Fruit fly (Drosophila melanogaster) whole organism: Measurements from ENCODE around the gene CG5800.

Source experiments
- CG8478 ChIP-seq: fragments of >200 bp; optimal IDR thresholded peaks from 2 replicates; lab custom pipeline; 2018; ENCODE audit warnings: inconsistent platforms
- Dll ChIP-seq: fragments of >200 bp; optimal IDR thresholded peaks from 2 replicates; lab custom pipeline; 2017
- EcR ChIP-seq, 2 experiments: fragments of >200 bp; optimal IDR thresholded peaks; 2 replicates each; lab custom pipeline; 2017; ENCODE audit warnings: missing biosample characterization in 2 of 2, missing genetic modification characterization in 2 of 2, missing genetic modification reagents in 2 of 2
- pan ChIP-seq: fragments of >200 bp; optimal IDR thresholded peaks from 2 replicates; lab custom pipeline; 2017
- psq ChIP-seq: fragments of >200 bp; optimal IDR thresholded peaks from 2 replicates; lab custom pipeline; 2017
- usp ChIP-seq: fragments of >200 bp; optimal IDR thresholded peaks from 2 replicates; lab custom pipeline; 2017; ENCODE audit warnings: missing biosample characterization, missing genetic modification characterization, mixed read lengths

CG5800 gene

dm6 chrX:17659119-17659452, 23.0 kb downstream of the CG5800 start:
- TF ChIP-seq pan (lab: Kevin White, UChicago), result no peak
- TF ChIP-seq psq (lab: Kevin White, UChicago), result no peak
- no peak for TF ChIP-seq CG8478 (lab: Kevin White, UChicago)
- TF ChIP-seq Dll, result no peak

- TF ChIP-seq CG8478 (lab: Kevin White, UChicago), result no peak
- TF ChIP-seq psq (lab: Kevin White, UChicago), result no peak
- TF ChIP-seq Dll, result no peak
- TF ChIP-seq EcR (GFP tag; optimal IDR thresholded peaks at IDR 0.05; lab: Kevin White, UChicago), result no peak
- TF ChIP-seq usp (GFP tag; lab: Kevin White, UChicago), result no peak
- TF ChIP-seq pan (lab: Kevin White, UChicago), result no peak
These were observed 35.7 kb downstream of the CG5800 start, which contains the start of gene CG12990 for dm6 chrX:17671788-17672187. CG12990 (minus strand) TSS chrX:17671888.

DNA sequence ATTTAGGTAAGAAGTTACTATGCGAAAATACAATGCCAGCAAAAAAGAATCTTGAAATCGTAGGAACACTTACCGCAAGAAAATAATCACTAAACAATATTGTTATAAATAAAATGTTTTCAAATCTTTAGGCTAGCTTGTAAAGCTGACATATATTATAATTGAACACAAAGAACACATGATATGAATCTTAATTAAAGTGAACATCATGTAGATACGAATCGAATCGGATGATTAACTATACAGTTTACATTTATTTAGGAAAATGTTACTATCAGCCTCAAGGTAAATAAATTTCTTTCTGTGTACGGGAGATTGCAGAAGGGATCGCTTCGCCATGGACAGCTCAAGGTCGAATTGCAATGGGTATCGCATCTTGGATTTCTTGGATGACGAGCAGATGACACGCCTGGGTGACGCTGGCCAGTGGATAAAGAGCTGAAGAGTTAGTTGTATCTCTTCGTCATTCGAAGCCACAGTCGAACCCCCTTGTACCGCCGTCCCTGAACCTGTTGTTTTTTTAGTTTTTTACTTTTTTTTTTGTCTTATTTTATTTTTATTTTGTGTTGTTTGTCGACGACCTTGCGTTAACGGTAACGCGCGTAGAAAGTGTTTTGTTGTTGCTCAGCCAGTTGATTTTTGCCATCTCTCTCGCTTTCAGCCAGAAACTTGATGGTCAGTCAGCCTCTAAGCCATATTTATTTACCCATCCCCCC, 42.0 kb downstream of the CG5800 start:
- TF ChIP-seq pan (lab: Kevin White, UChicago) (no peak), CG8478 (lab: Kevin White, UChicago) (no peak), psq (lab: Kevin White, UChicago) (no peak), Dll (no peak), usp (GFP tag; lab: Kevin White, UChicago) (no peak), EcR (GFP tag; optimal IDR thresholded peaks at IDR 0.05; lab: Kevin White, UChicago) (no peak)

- no peak for TF ChIP-seq EcR (GFP tag; optimal IDR thresholded peaks at IDR 0.05; lab: Kevin White, UChicago)
- no peak for TF ChIP-seq CG8478 (lab: Kevin White, UChicago)
- no peak for TF ChIP-seq pan (lab: Kevin White, UChicago)
- TF ChIP-seq psq (lab: Kevin White, UChicago), result no peak
- TF ChIP-seq Dll, result no peak
- TF ChIP-seq usp (GFP tag; lab: Kevin White, UChicago), result no peak
These were observed 43.8 kb downstream of the CG5800 start for dm6 chrX:17679642-17680571.

- TF ChIP-seq CG8478 (lab: Kevin White, UChicago), result no peak
- no peak for TF ChIP-seq Dll
- no peak for TF ChIP-seq psq (lab: Kevin White, UChicago)
- no peak for TF ChIP-seq pan (lab: Kevin White, UChicago)
- no peak for TF ChIP-seq usp (GFP tag; lab: Kevin White, UChicago)
- no peak for TF ChIP-seq EcR (GFP tag; optimal IDR thresholded peaks at IDR 0.05; lab: Kevin White, UChicago)
These were observed 46.8 kb downstream of the CG5800 start for dm6 chrX:17682745-17683505.

- TF ChIP-seq Dll (no peak), psq (lab: Kevin White, UChicago) (no peak), CG8478 (lab: Kevin White, UChicago) (no peak), pan (lab: Kevin White, UChicago) (no peak), usp (GFP tag; lab: Kevin White, UChicago) (no peak)
These were observed 47.4 kb downstream of the CG5800 start for dm6 chrX:17683506-17683858.

DNA sequence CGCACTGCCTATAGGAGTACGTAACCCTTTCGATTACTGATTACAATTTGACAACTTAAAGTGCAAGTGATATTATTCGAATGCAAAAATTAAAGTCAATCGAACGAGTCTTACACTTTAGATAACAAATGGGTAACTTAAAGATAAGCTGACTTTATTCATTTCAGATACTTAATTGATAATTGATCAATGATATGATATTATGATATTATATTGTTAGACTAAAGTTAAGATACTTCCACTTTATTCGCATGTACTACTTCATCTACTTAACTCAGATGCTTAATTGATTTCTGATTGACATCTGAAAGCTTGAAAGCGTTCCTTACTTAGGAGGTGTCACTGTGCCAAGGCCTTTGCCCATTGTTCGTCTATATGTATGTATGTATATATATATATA, 50.1 kb downstream of the CG5800 start:
- no peak for TF ChIP-seq pan (lab: Kevin White, UChicago)
- no peak for TF ChIP-seq psq (lab: Kevin White, UChicago)
- TF ChIP-seq EcR (GFP tag; optimal IDR thresholded peaks at IDR 0.05; lab: Kevin White, UChicago), result no peak
- no peak for TF ChIP-seq Dll
- no peak for TF ChIP-seq CG8478 (lab: Kevin White, UChicago)
- no peak for TF ChIP-seq usp (GFP tag; lab: Kevin White, UChicago)
